Fruit fly (Drosophila melanogaster): ENCODE measurements around the gene Chs2.

Gene Chs2

DNA sequence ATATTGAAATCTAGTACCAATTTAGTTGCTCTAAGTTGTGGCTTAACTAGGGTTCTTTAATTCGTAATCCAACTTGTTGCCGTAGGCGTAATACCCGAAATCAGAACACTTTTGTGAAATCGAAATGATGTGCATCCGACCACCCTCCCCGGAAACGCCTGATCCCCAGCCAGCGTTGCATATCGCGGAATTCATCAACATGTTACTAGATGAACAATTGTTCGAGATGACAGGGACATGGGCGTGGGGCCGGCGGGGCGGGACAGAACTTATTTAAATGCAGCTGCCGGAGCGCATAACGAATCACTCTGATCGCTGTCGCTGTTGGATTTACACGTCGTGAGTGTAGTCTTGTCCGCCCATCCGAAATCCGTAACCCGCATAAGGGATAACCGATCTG is 22.7 kb downstream of the Chs2 start, which contains the start of gene Act79B:
Gene Act79B, plus strand, starts transcription at position 301 of the 400 bp plus-strand sequence.
- TF ChIP-seq Atf6 (GFP tag; IDR thresholded peaks at IDR 0.05) (no peak), bsh (GFP tag; optimal IDR thresholded peaks at IDR 0.05) (no peak), CG33213 (GFP tag; optimal IDR thresholded peaks at IDR 0.05) (no peak), HmgZ (tag; optimal IDR thresholded peaks at IDR 0.05) (no peak)

DNA sequence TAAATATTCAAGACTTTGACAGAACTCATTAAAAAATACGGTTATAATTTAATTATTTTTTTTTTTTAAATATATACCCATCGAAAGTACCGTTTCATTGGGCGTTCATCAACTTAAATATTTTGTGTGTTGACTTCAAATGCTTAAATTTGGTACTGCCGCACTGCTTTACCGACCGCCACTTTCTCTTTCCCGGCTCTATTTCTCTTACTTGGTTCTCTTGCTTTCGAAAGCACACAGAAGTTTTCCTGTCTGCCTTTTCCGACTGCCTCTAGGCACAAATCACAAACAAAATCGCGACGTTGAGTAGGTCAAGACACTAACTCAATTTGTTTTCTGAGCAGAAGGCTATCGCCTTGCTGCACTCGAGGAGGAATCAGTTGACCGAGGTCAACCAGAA is 31.8 kb downstream of the Chs2 start:
- TF ChIP-seq sens (GFP tag) (peak; percentile 3), E2f1 (GFP tag; IDR thresholded peaks at IDR 0.05) (no peak), CG16813 (GFP tag; IDR thresholded peaks at IDR 0.05; ENCODE audit: partially characterized antibody) (no peak), NfI (GFP tag; optimal IDR thresholded peaks at IDR 0.05) (no peak), pho (GFP tag; optimal IDR thresholded peaks at IDR 0.05) (no peak), CG3163 (GFP tag; optimal IDR thresholded peaks at IDR 0.05) (peak; percentile 78), Deaf1 (tag; optimal IDR thresholded peaks at IDR 0.05) (peak; percentile 71), insv (GFP tag; optimal IDR thresholded peaks at IDR 0.05) (no peak), peb (GFP tag; IDR thresholded peaks at IDR 0.05) (no peak), CG13894 (tag; optimal IDR thresholded peaks at IDR 0.05) (no peak), CG6689 (GFP tag; IDR thresholded peaks at IDR 0.05) (no peak), B-H1 (GFP tag; IDR thresholded peaks at IDR 0.05) (no peak), p53 (GFP tag; optimal IDR thresholded peaks at IDR 0.05) (no peak), YL-1 (GFP tag; optimal IDR thresholded peaks at IDR 0.05) (no peak), Trl (optimal IDR thresholded peaks at IDR 0.05) (peak in 1 of 2 experiments; percentile 3), Trl (GFP tag; optimal IDR thresholded peaks at IDR 0.05) (no peak)

DNA sequence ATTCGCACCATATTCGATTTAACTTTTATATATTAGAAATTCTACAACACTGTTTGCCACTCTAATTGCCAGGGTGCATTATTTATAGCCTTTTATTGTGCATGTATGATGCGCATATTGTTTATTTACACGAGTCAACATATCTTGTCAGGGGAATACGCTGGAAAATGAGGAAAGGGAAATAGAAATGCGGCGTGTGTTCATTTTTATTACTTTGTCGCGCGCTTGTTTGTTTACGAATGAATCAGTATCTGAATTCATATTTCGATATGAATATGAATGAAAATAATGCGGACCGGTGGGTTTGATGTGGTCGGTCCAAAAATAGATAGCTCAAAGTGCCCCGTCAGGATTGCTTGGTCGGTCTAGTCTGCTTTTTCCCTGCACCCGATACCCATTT is 43.9 kb downstream of the Chs2 start:
- TF ChIP-seq CG2199 (GFP tag; IDR thresholded peaks at IDR 0.05) (peak; percentile 100), kni (GFP tag; optimal IDR thresholded peaks at IDR 0.05) (peak; percentile 1), Poxn (GFP tag; IDR thresholded peaks at IDR 0.05) (no peak), CG7786 (GFP tag; optimal IDR thresholded peaks at IDR 0.05) (no peak), CG17568 (GFP tag; optimal IDR thresholded peaks at IDR 0.05) (no peak), D19A (tag; optimal IDR thresholded peaks at IDR 0.05) (peak; percentile 76), Deaf1 (tag; optimal IDR thresholded peaks at IDR 0.05) (no peak), pan (optimal IDR thresholded peaks at IDR 0.05) (no peak), pan (GFP tag; optimal IDR thresholded peaks at IDR 0.05 in 1 of 2, IDR thresholded peaks at IDR 0.05 in 1 of 2) (no peak)
